Worm (Caenorhabditis elegans) whole organism, L2 larva: ENCODE measurements around the gene cutl-9.

Experiments used
- C34F6.9 ChIP-seq: fragments of 150-350 bp; optimal IDR thresholded peaks from 2 replicates; lab custom pipeline; 2014; ENCODE audit warnings: missing biosample characterization, missing genetic modification characterization
- R02D3.7 ChIP-seq: fragments of 150-350 bp; optimal IDR thresholded peaks from 2 replicates; lab custom pipeline; 2014; ENCODE audit warnings: missing biosample characterization, missing genetic modification characterization
- Y55F3AM.14 ChIP-seq: fragments of 200-800 bp; sonication (Bioruptor generic); optimal IDR thresholded peaks from 2 replicates; lab custom pipeline; 2018; ENCODE audit warnings: mild to moderate bottlenecking, missing genetic modification characterization, missing compliant biosample characterization
- ZK546.5 ChIP-seq: sonication (generic microtip); optimal IDR thresholded peaks from 2 replicates; lab custom pipeline; 2017; ENCODE audit warnings: missing biosample characterization, missing genetic modification characterization
- alr-1 ChIP-seq: fragments of 150-350 bp; optimal IDR thresholded peaks from 2 replicates; lab custom pipeline; 2014; ENCODE audit warnings: missing biosample characterization, missing genetic modification characterization
- aly-2 ChIP-seq: fragments of 150-350 bp; optimal IDR thresholded peaks from 2 replicates; lab custom pipeline; 2014; ENCODE audit warnings: missing biosample characterization, missing genetic modification characterization
- blmp-1 ChIP-seq: sonication (generic microtip); optimal IDR thresholded peaks from 2 replicates; lab custom pipeline; 2017; ENCODE audit warnings: missing genetic modification characterization, mild to moderate bottlenecking, missing compliant biosample characterization, antibody characterized with exemption, moderate library complexity; ENCODE audit not compliant: insufficient read depth
- ceh-16 ChIP-seq: fragments of 150-350 bp; optimal IDR thresholded peaks from 2 replicates; lab custom pipeline; 2014; ENCODE audit warnings: missing biosample characterization, missing genetic modification characterization
- crh-2 ChIP-seq: sonication (generic microtip); optimal IDR thresholded peaks from 2 replicates; lab custom pipeline; 2017; ENCODE audit warnings: missing biosample characterization, missing genetic modification characterization
- egl-27 ChIP-seq: sonication (generic microtip); optimal IDR thresholded peaks from 3 replicates; lab custom pipeline; 2017; ENCODE audit warnings: missing biosample characterization, missing genetic modification reagents, missing genetic modification characterization
- elt-3 ChIP-seq: sonication (generic microtip); optimal IDR thresholded peaks from 2 replicates; lab custom pipeline; 2017; ENCODE audit warnings: missing biosample characterization, missing genetic modification characterization
- fos-1 ChIP-seq: fragments of 150-350 bp; optimal IDR thresholded peaks from 2 replicates; lab custom pipeline; 2014; ENCODE audit warnings: missing biosample characterization, missing genetic modification characterization
- gmeb-1 ChIP-seq: fragments of 150-350 bp; optimal IDR thresholded peaks from 2 replicates; lab custom pipeline; 2014; ENCODE audit warnings: missing biosample characterization, missing genetic modification characterization
- lin-11 ChIP-seq: fragments of 150-350 bp; sonication (generic microtip); optimal IDR thresholded peaks from 2 replicates; lab custom pipeline; 2014; ENCODE audit warnings: missing biosample characterization, missing genetic modification characterization, inconsistent platforms, mixed read lengths
- lin-13 ChIP-seq: fragments of 150-350 bp; optimal IDR thresholded peaks from 2 replicates; lab custom pipeline; 2014; ENCODE audit warnings: missing biosample characterization, missing genetic modification reagents, missing genetic modification characterization
- lin-39 ChIP-seq: fragments of 150-350 bp; optimal IDR thresholded peaks from 2 replicates; lab custom pipeline; 2014; ENCODE audit warnings: missing biosample characterization, missing genetic modification reagents, missing genetic modification characterization
- lsy-2 ChIP-seq, 2 experiments: fragments of 150-350 bp in 1 of 2; sonication (generic microtip) in 1 of 2; optimal IDR thresholded peaks; 2 replicates each; lab custom pipeline; 2014 to 2017; ENCODE audit warnings: missing biosample characterization in 2 of 2, missing genetic modification characterization in 2 of 2
- mab-5 ChIP-seq: fragments of 150-350 bp; optimal IDR thresholded peaks from 2 replicates; lab custom pipeline; 2014; ENCODE audit warnings: missing biosample characterization, missing genetic modification characterization
- mbf-1 ChIP-seq: sonication (generic microtip); optimal IDR thresholded peaks from 2 replicates; lab custom pipeline; 2017; ENCODE audit warnings: missing biosample characterization, missing genetic modification characterization
- mdl-1 ChIP-seq, 2 experiments: fragments of 150-350 bp in 1 of 2; sonication (generic microtip) in 1 of 2; optimal IDR thresholded peaks; 2 replicates each; lab custom pipeline; 2017; ENCODE audit warnings: missing biosample characterization in 2 of 2, missing genetic modification characterization in 2 of 2
- nhr-11 ChIP-seq: fragments of 150-350 bp; optimal IDR thresholded peaks from 2 replicates; lab custom pipeline; 2014; ENCODE audit warnings: missing biosample characterization, missing genetic modification characterization
- nhr-12 ChIP-seq: fragments of 150-350 bp; optimal IDR thresholded peaks from 2 replicates; lab custom pipeline; 2014; ENCODE audit warnings: missing biosample characterization, missing genetic modification characterization
- nhr-21 ChIP-seq: fragments of 150-350 bp; optimal IDR thresholded peaks from 2 replicates; lab custom pipeline; 2014; ENCODE audit warnings: missing biosample characterization, missing genetic modification characterization
- nhr-25 ChIP-seq: fragments of 150-350 bp; sonication (generic microtip); optimal IDR thresholded peaks from 3 replicates; lab custom pipeline; 2014; ENCODE audit warnings: missing biosample characterization, missing genetic modification characterization
- nhr-6 ChIP-seq: fragments of 150-350 bp; optimal IDR thresholded peaks from 2 replicates; lab custom pipeline; 2014; ENCODE audit warnings: missing biosample characterization, missing genetic modification characterization
- nhr-77 ChIP-seq: fragments of 150-350 bp; optimal IDR thresholded peaks from 2 replicates; lab custom pipeline; 2014; ENCODE audit warnings: missing biosample characterization, missing genetic modification characterization
- sem-4 ChIP-seq: fragments of 150-350 bp; optimal IDR thresholded peaks from 2 replicates; lab custom pipeline; 2014; ENCODE audit warnings: missing biosample characterization, missing genetic modification reagents, missing genetic modification characterization
- skn-1 ChIP-seq: sonication (generic microtip); optimal IDR thresholded peaks from 2 replicates; lab custom pipeline; 2017; ENCODE audit warnings: missing biosample characterization, missing genetic modification characterization
- unc-39 ChIP-seq: fragments of 150-350 bp; optimal IDR thresholded peaks from 2 replicates; lab custom pipeline; 2014; ENCODE audit warnings: missing biosample characterization, missing genetic modification characterization
- unc-55 ChIP-seq: fragments of 150-350 bp; sonication (generic microtip); optimal IDR thresholded peaks from 3 replicates; lab custom pipeline; 2014; ENCODE audit warnings: missing biosample characterization, missing genetic modification reagents, missing genetic modification characterization
- zag-1 ChIP-seq: fragments of 150-350 bp; optimal IDR thresholded peaks from 2 replicates; lab custom pipeline; 2014; ENCODE audit warnings: missing biosample characterization, missing genetic modification characterization
- ztf-11 ChIP-seq: sonication (generic microtip); optimal IDR thresholded peaks from 2 replicates; lab custom pipeline; 2017; ENCODE audit warnings: missing biosample characterization, missing genetic modification characterization
- ztf-4 ChIP-seq: fragments of 150-350 bp; optimal IDR thresholded peaks from 2 replicates; lab custom pipeline; 2014; ENCODE audit warnings: missing biosample characterization, missing genetic modification characterization

Gene cutl-9

ce11 chrII:10659585-10659984, 37.5 kb downstream of the cutl-9 start:
- TF ChIP-seq lin-11 (no peak), gmeb-1 (tag; lab: Kevin White, UChicago) (no peak), aly-2 (no peak), nhr-25 (tag; lab: Kevin White, UChicago) (no peak)

ce11 chrII:10660892-10661291, 38.8 kb downstream of the cutl-9 start, which contains the start of gene marc-2:
TSS of gene marc-2 (minus strand) at chrII:10660992.
- TF ChIP-seq blmp-1 (no peak), unc-55 (GFP tag; lab: Kevin White, UChicago) (no peak), zag-1 (no peak), nhr-6 (tag; lab: Kevin White, UChicago) (no peak), nhr-11 (tag; lab: Kevin White, UChicago) (no peak), lsy-2 (tag; optimal IDR thresholded peaks at IDR 0.05; lab: Kevin White, UChicago) (no peak), ztf-11 (tag; lab: Kevin White, UChicago) (no peak), R02D3.7 (tag; lab: Kevin White, UChicago) (no peak), sem-4 (tag; lab: Kevin White, UChicago) (no peak), skn-1 (tag; lab: Kevin White, UChicago) (no peak), nhr-21 (tag; lab: Kevin White, UChicago) (no peak), lin-13 (GFP tag; lab: Kevin White, UChicago) (no peak), unc-39 (tag; lab: Kevin White, UChicago) (no peak)
- TF ChIP-seq, all 48 proteins: peak for 0

DNA sequence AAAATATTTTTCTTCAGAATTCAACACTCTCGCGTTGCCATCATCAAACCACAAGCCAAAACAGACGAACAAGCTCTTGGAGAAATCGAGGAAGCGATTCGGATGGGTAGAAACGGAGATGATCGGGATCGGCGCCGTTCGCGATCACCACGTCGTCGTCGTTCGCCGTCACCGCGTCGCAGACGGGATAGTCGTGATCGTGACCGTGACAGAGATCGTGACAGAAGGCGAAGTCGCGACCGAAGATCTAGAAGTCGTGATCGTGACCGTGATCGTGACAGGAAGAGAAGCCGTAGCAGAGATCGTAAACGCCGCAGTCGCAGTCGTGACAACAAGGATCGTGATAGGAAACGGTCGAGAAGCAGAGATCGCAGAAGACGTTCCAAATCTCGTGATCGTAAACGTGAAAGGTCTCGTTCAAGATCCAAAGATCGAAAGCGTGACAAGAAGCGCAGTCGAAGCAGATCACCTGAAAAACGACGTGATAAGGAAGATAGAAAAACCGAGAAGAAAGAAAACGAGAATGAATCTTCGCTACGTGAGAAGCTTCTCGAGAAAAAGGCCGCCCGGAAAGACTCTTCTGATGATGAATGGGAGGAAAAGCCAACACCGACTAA, 39.5 kb downstream of the cutl-9 start:
- TF ChIP-seq nhr-21 (tag; lab: Kevin White, UChicago) (peak; percentile 18), alr-1 (tag; lab: Kevin White, UChicago) (no peak)

DNA sequence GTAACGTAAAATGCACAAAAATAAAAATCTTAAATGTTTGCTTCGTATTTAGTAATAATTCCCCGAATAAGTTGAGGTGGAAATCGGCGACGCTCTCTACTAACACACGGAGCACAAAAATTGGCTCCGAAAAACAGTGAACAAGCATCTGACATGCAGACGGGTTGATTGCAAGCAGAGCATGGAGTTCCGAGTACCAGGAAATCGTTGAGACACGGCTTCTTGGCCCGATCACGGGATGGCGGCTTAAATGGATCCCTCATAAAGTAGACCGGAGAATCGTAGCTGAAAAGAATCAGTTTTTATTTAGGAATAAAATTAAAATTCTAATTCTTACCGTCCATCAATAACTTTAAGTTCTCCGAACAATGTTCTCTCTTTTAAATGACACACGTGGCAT, 40.2 kb downstream of the cutl-9 start:
- TF ChIP-seq elt-3 (tag; lab: Kevin White, UChicago) (no peak), fos-1 (tag; lab: Kevin White, UChicago) (no peak), R02D3.7 (tag; lab: Kevin White, UChicago) (no peak), blmp-1 (no peak), nhr-11 (tag; lab: Kevin White, UChicago) (no peak), mdl-1 (tag; optimal IDR thresholded peaks at IDR 0.05; lab: Kevin White, UChicago) (no peak), lin-39 (tag; lab: Kevin White, UChicago) (no peak), lin-13 (GFP tag; lab: Kevin White, UChicago) (no peak), nhr-77 (no peak), crh-2 (no peak), ztf-4 (no peak), lin-11 (no peak)
- TF ChIP-seq, all 48 proteins: peak for 0

DNA sequence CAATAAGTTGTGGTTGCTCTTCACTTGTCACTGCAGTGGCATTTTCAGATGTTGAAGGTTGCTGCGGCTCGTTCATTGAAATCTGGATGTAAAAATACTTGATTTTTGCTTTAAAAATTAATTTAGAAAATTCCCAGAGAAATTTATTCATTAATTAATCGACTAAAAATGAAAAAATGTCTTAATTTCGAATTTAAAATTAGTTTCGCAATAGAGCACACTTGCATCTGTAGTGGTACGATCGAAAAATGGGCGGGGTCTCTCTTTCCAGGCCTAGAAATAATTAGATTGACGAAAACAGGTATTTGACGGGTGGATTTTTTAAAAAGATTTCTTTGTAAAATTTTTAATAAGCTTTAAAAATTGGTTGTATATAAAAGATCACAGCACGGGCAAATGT, 40.6 kb downstream of the cutl-9 start, which contains the start of gene D2089.8:
D2089.8 (minus strand) TSS at position 84 of the 400 bp plus-strand sequence.
- TF ChIP-seq ceh-16 = no peak
- TF ChIP-seq nhr-12 (tag; lab: Kevin White, UChicago) = no peak
- TF ChIP-seq lsy-2 (tag; optimal IDR thresholded peaks at IDR 0.05; lab: Kevin White, UChicago) = peak in 1 of 2 experiments; percentile 35
- no peak for TF ChIP-seq ztf-4
- TF ChIP-seq sem-4 (tag; lab: Kevin White, UChicago) = no peak
- TF ChIP-seq lin-13 (GFP tag; lab: Kevin White, UChicago) = no peak
- peak; percentile 32 for TF ChIP-seq C34F6.9 (tag; lab: Kevin White, UChicago)
- no peak for TF ChIP-seq egl-27 (tag; lab: Kevin White, UChicago)

DNA sequence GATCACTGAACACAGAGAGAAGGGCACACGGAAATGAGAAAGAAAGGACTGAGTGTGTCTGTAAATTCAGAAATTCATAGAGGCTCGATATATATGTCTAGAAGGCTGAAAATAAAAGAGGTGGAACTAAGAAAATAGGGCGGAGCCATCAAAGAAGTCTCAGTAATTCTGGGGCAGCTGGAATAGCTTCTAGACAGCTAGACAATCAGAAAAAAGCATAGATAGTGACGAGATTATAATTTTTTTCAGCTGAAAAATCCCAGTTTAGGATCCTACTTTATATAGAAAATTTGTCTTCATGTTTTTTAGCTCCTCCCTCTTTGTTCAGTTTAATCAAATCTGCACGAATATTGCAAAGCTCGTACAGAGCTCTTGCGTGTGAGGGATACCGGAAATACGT, 43.0 kb downstream of the cutl-9 start, which contains the start of gene D2089.3:
D2089.3 (minus strand) TSS at position 101 of the 400 bp plus-strand sequence.
- TF ChIP-seq Y55F3AM.14 (GFP tag; lab: Kevin White, UChicago) (no peak), unc-39 (tag; lab: Kevin White, UChicago) (no peak), nhr-12 (tag; lab: Kevin White, UChicago) (no peak), ztf-4 (no peak), nhr-77 (no peak), ZK546.5 (no peak), mbf-1 (tag; lab: Kevin White, UChicago) (no peak), mab-5 (tag; lab: Kevin White, UChicago) (no peak)
